Worm (Caenorhabditis elegans) whole organism, midembryonic: Measurements from ENCODE around the gene srx-5.

Experiments
- T22C8.4 ChIP-seq: fragments of 200-800 bp; sonication (Bioruptor generic); IDR thresholded peaks from 2 replicates; pipeline ENCODE4 v1.3.6; 2022; ENCODE audit warnings: missing genetic modification characterization, missing compliant biosample characterization
- cog-1 ChIP-seq: sonication (generic microtip); optimal IDR thresholded peaks from 2 replicates; lab custom pipeline; 2016; ENCODE audit warnings: missing genetic modification characterization, missing compliant biosample characterization
- flt-1 ChIP-seq: fragments of 200-800 bp; sonication (Bioruptor generic); IDR thresholded peaks from 2 replicates; pipeline ENCODE4 v1.3.6; 2022; ENCODE audit warnings: missing genetic modification characterization, missing compliant biosample characterization
- med-1 ChIP-seq: sonication (generic microtip); optimal IDR thresholded peaks from 2 replicates; lab custom pipeline; 2017; ENCODE audit warnings: missing genetic modification characterization, mild to moderate bottlenecking, missing compliant biosample characterization, antibody characterized with exemption, missing genetic modification reagents; ENCODE audit not compliant: insufficient read depth
- tab-1 ChIP-seq: fragments of 200-800 bp; sonication (Bioruptor generic); IDR thresholded peaks from 2 replicates; pipeline ENCODE4 v1.3.6; 2022; ENCODE audit warnings: missing genetic modification characterization, missing compliant biosample characterization
- ztf-23 ChIP-seq: fragments of 200-800 bp; sonication (Bioruptor generic); IDR thresholded peaks from 2 replicates; pipeline ENCODE4 v1.3.6; 2022; ENCODE audit warnings: missing genetic modification reagents, missing genetic modification characterization, missing compliant biosample characterization
- ztf-29 ChIP-seq: fragments of 200-800 bp; sonication (Bioruptor generic); IDR thresholded peaks from 2 replicates; pipeline ENCODE4 v1.3.6; 2022; ENCODE audit warnings: missing genetic modification reagents, missing genetic modification characterization, missing compliant biosample characterization

DNA sequence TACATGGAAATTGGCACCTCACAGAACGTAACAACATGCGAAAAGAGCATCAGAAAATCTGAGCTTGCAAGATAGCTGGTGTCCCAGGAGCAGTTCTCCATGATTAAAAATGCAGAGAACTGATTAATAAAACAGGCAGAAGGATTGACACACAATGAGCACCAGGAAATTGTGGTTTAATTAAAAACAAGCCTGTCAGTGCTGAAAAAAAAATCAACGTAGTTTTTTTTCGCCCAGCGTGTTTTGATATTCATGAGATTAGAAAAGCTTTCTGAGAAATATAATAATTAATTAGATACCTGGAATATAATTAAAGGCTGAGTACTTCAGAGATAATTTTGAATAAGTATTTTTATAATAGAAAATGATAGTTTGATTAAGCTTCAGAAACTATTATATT lies 42.2 kb upstream of the srx-5 start, which contains the start of gene srh-246:
- TF ChIP-seq flt-1 (GFP tag; lab: Robert Waterston, UW) (no peak), ztf-29 (no peak), med-1 (GFP tag; lab: Kevin White, UChicago) (no peak), tab-1 (GFP tag; lab: Robert Waterston, UW) (no peak), cog-1 (no peak), T22C8.4 (GFP tag; lab: Robert Waterston, UW) (no peak), ztf-23 (GFP tag; lab: Robert Waterston, UW) (no peak)
